Worm (Caenorhabditis elegans): Measurements from ENCODE around the gene str-16.

- TF ChIP-seq nhr-28 (tag; optimal IDR thresholded peaks at IDR 0.05) (no peak), jun-1 (tag; optimal IDR thresholded peaks at IDR 0.05) (no peak), ZK546.5 (tag; optimal IDR thresholded peaks at IDR 0.05) (no peak), elt-3 (tag; optimal IDR thresholded peaks at IDR 0.05) (no peak), pha-4 (tag; optimal IDR thresholded peaks at IDR 0.05) (no peak), ama-1 (optimal IDR thresholded peaks at IDR 0.05) (no peak), snpc-4 (tag; optimal IDR thresholded peaks at IDR 0.05) (no peak), skn-1 (tag; optimal IDR thresholded peaks at IDR 0.05) (no peak), ceh-16 (tag; optimal IDR thresholded peaks at IDR 0.05) (no peak), daf-12 (tag; optimal IDR thresholded peaks at IDR 0.05) (no peak), fos-1 (tag; optimal IDR thresholded peaks at IDR 0.05) (no peak), pqm-1 (tag; optimal IDR thresholded peaks at IDR 0.05) (no peak), nhr-76 (tag; optimal IDR thresholded peaks at IDR 0.05) (no peak)
These were observed 13.5 kb downstream of the str-16 start, which contains the start of gene T28A11.13 for ce11 chrV:3250153-3250552.

Data from whole organism, L3 larva.